Fruit fly (Drosophila melanogaster): Measurements from ENCODE around the gene CG5986.
A peak's percentile ranks its signal among the peaks of the same experiment; 100 is the strongest.

Gene CG5986

DNA sequence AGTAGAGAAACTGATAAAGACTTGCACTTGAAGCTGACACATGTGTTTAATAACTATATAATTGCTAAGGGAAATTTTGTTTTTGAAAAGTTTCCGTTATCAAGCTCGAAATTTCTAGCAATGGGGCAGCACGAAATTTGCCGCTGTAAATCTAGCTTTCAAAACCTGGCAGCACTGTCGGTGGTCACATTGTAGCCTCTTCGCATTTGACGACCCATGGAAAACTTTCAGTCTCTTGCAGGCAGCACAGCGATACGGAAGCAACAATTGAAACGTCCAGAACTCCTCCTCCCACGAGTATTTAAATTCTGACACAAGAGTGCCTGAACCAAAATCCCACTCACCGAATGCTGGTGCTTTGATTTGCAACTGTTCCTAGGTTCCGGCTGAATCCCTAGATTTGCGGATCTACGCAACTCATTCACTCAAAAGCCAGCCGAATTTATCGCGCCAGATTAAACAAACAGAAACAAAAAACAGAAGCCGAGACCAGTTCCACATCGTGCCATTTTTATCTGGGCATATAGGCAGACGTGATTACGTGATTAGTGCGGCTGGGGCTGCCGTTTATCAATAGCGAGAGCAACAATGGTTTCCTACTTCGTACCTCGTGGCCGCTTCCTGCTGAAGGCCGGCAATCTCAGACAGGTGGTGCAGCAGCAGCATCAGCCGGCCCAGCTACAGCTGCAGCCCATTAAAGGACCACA lies 4.0 kb downstream of the CG5986 start:
- TF ChIP-seq CG17801 (GFP tag; optimal IDR thresholded peaks at IDR 0.05; ENCODE audit: partially characterized antibody), result peak; percentile 63

DNA sequence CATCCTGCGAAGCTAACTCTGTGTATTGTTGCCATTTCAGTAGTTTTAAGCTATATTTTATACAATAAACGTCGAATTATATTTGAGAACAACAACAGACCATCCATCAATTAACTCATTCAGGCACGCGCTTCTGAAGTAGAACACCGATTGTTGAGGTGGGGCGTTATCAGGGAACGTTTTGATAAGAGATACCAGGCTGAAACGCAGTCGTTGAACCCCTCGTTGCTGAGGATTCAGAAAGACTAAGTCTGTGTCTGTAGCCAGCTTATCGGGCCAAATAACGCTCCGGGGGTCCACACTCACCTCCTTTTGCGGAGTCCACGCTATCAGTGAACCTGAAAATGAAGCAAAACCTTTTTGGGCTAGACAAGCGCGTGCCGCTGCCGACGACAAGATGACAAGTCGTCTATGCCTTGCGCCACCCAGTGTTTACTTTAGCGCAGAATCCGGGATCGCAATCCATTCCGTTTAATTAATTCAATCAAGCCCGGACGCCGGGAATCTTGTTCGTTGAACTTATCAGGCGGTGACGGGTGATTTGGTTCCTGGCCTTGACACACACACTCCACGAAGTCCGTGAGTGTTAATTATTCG lies 6.0 kb downstream of the CG5986 start:
- no peak for TF ChIP-seq CG17801 (GFP tag; optimal IDR thresholded peaks at IDR 0.05; ENCODE audit: partially characterized antibody)

dm6 chr3R:24054227-24054626 lies 6.6 kb downstream of the CG5986 start, which contains the start of gene CG6000:
TSS of gene CG6000 (plus strand) at chr3R:24054391.
- no peak for TF ChIP-seq CG17801 (GFP tag; optimal IDR thresholded peaks at IDR 0.05; ENCODE audit: partially characterized antibody)

DNA sequence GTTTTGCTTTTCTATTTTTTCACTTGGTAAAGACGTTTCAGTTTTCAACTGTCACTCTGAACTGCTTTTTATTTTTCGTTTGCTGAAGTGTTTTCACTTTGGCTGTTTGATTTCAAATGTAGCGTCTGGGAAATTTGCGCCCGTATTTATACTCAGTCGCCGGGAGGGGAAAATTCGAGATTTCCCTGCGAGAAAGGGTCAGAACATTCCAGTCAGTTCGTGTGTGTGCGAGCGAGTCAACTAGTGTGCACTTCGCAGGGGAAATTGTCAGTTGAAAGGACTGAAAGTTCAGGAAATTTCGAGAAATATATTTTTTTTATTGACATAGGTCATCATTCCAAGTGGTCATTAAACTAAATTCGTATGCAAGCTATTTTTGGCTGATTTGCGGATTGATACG lies 9.6 kb downstream of the CG5986 start, which contains the start of gene Hsp68:
TSS of gene Hsp68 (minus strand) at position 123 of the 400 bp plus-strand sequence.
- peak; percentile 46 for TF ChIP-seq CG17801 (GFP tag; optimal IDR thresholded peaks at IDR 0.05; ENCODE audit: partially characterized antibody)

dm6 chr3R:24058041-24058440 lies 10.5 kb downstream of the CG5986 start, which contains the start of gene SMC1:
TSS of gene SMC1 (plus strand) at chr3R:24058287.
- peak; percentile 48 for TF ChIP-seq CG17801 (GFP tag; optimal IDR thresholded peaks at IDR 0.05; ENCODE audit: partially characterized antibody)

- no peak for TF ChIP-seq CG17801 (GFP tag; optimal IDR thresholded peaks at IDR 0.05; ENCODE audit: partially characterized antibody)
Observed at dm6 chr3R:24065718-24066117, 18.1 kb downstream of the CG5986 start.

dm6 chr3R:24068830-24069229 lies 21.2 kb downstream of the CG5986 start:
- TF ChIP-seq CG17801 (GFP tag; optimal IDR thresholded peaks at IDR 0.05; ENCODE audit: partially characterized antibody), result no peak

dm6 chr3R:24069965-24070364 lies 22.4 kb downstream of the CG5986 start:
- no peak for TF ChIP-seq CG17801 (GFP tag; optimal IDR thresholded peaks at IDR 0.05; ENCODE audit: partially characterized antibody)

dm6 chr3R:24073703-24074102 lies 26.1 kb downstream of the CG5986 start:
- no peak for TF ChIP-seq CG17801 (GFP tag; optimal IDR thresholded peaks at IDR 0.05; ENCODE audit: partially characterized antibody)

- TF ChIP-seq CG17801 (GFP tag; optimal IDR thresholded peaks at IDR 0.05; ENCODE audit: partially characterized antibody), result peak; percentile 60
Observed at dm6 chr3R:24079110-24079509, 31.5 kb downstream of the CG5986 start.

- no peak for TF ChIP-seq CG17801 (GFP tag; optimal IDR thresholded peaks at IDR 0.05; ENCODE audit: partially characterized antibody)
Observed at dm6 chr3R:24079613-24080012, 32.0 kb downstream of the CG5986 start.

DNA sequence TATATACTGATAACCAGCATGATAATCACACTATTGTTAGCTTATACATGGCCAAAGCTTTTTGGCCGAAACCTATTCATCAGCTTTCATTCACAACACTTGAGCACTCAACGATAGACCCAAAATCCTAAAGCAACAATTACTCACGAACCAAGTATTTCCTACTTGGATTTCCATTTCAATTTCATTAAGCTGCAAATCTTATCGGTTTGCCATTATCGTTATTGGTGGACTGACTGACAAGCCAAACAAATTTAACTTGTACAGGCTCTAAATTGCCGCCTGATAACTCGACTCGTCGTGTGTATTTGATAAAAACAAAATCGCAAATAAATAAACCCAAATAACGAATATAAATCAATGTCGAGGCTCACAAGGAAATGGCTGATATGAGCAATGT lies 37.4 kb downstream of the CG5986 start:
- TF ChIP-seq CG17801 (GFP tag; optimal IDR thresholded peaks at IDR 0.05; ENCODE audit: partially characterized antibody), result no peak

dm6 chr3R:24090143-24090542 lies 42.6 kb downstream of the CG5986 start:
- TF ChIP-seq CG17801 (GFP tag; optimal IDR thresholded peaks at IDR 0.05; ENCODE audit: partially characterized antibody), result no peak

dm6 chr3R:24091653-24092052 lies 44.1 kb downstream of the CG5986 start:
- TF ChIP-seq CG17801 (GFP tag; optimal IDR thresholded peaks at IDR 0.05; ENCODE audit: partially characterized antibody), result no peak

DNA sequence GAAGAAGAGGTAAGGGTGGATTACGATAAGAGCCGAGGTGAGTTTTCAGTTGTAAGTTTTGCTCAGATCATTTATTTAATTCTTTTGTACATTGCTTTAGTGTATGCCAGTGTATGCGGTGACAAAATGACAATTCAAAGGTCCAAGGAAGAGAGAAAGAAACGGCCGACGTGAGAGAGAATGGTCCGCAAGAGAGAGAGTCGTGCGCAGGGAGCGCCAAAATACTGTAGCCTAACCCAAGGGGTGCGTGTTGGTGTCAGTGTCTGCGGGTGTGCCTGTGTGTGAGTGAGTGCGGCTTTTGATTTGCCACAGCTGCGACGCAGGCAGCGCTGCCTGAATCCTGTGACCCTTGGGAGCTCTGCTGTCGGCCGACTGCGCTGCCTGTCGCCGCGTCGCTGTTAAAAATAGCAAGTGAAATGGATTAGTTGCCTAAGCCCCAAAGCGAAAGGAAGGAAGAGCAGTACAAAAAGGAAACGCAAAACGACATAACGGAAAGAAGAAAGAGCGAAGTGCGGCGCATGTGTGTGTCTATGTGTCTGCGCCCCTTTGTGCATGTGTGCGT lies 45.1 kb downstream of the CG5986 start:
- TF ChIP-seq CG17801 (GFP tag; optimal IDR thresholded peaks at IDR 0.05; ENCODE audit: partially characterized antibody), result no peak

DNA sequence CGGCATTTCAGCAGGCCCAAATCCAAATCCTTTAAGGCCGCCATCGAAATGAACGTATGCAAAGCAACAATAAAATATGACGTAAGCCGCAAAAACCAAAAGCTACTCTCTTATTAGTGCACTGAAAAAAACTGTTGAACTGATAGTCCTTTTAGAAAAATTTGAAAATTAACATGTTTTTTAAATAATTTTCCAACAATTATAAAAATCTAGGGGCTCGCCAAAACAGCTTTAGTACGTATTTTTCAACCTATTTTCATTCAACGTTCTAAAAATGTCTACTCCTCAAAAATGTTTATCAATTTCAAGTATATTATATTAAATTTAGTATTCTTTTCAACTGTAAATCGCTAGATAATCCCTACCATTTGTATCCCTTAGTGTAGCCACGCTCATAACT lies 45.8 kb downstream of the CG5986 start:
- no peak for TF ChIP-seq CG17801 (GFP tag; optimal IDR thresholded peaks at IDR 0.05; ENCODE audit: partially characterized antibody)

Measured in ovary, adult (tissue).